Worm (Caenorhabditis elegans) whole organism, L3 larva: Measurements from ENCODE around the gene Y55D5A.1.

Source experiments
- ZK546.5 ChIP-seq: sonication (generic microtip); optimal IDR thresholded peaks from 2 replicates; lab custom pipeline; 2017; ENCODE audit warnings: missing biosample characterization, missing genetic modification characterization
- ceh-16 ChIP-seq: sonication (generic microtip); optimal IDR thresholded peaks from 2 replicates; lab custom pipeline; 2017; ENCODE audit warnings: missing biosample characterization, missing genetic modification characterization
- ceh-82 ChIP-seq: fragments of 150-350 bp; optimal IDR thresholded peaks from 2 replicates; lab custom pipeline; 2014; ENCODE audit warnings: missing biosample characterization, missing genetic modification characterization
- daf-12 ChIP-seq: fragments of 150-350 bp; optimal IDR thresholded peaks from 2 replicates; lab custom pipeline; 2014; ENCODE audit warnings: missing biosample characterization, missing genetic modification reagents, missing genetic modification characterization
- egl-27 ChIP-seq: sonication (generic microtip); optimal IDR thresholded peaks from 4 replicates; lab custom pipeline; 2017; ENCODE audit warnings: missing biosample characterization, missing genetic modification reagents, missing genetic modification characterization
- egl-5 ChIP-seq: fragments of 150-350 bp; optimal IDR thresholded peaks from 2 replicates; lab custom pipeline; 2017; ENCODE audit warnings: missing biosample characterization, missing genetic modification reagents, missing genetic modification characterization, inconsistent platforms
- fos-1 ChIP-seq: fragments of 150-350 bp; optimal IDR thresholded peaks from 2 replicates; lab custom pipeline; 2014; ENCODE audit warnings: missing biosample characterization, missing genetic modification characterization
- nhr-12 ChIP-seq: fragments of 150-350 bp; optimal IDR thresholded peaks from 2 replicates; lab custom pipeline; 2014; ENCODE audit warnings: missing biosample characterization, missing genetic modification characterization
- pha-4 ChIP-seq: fragments of 150-350 bp; optimal IDR thresholded peaks from 2 replicates; lab custom pipeline; 2014; ENCODE audit warnings: missing biosample characterization, missing genetic modification reagents, missing genetic modification characterization
- snpc-4 ChIP-seq: fragments of 150-350 bp; optimal IDR thresholded peaks from 2 replicates; lab custom pipeline; 2014; ENCODE audit warnings: missing biosample characterization, missing genetic modification characterization
- unc-39 ChIP-seq: sonication (generic microtip); optimal IDR thresholded peaks from 4 replicates; lab custom pipeline; 2017; ENCODE audit warnings: missing biosample characterization, missing genetic modification characterization
- unc-62 ChIP-seq: fragments of 150-350 bp; sonication (generic microtip); optimal IDR thresholded peaks from 4 replicates; lab custom pipeline; 2014; ENCODE audit warnings: missing biosample characterization, missing genetic modification reagents, missing genetic modification characterization

- TF ChIP-seq ZK546.5 (tag; lab: Kevin White, UChicago) (no peak), daf-12 (tag; lab: Kevin White, UChicago) (no peak), nhr-12 (tag; lab: Kevin White, UChicago) (no peak), egl-27 (tag; lab: Kevin White, UChicago) (no peak), unc-39 (tag; lab: Kevin White, UChicago) (no peak), ceh-16 (tag; lab: Kevin White, UChicago) (no peak), fos-1 (tag; lab: Kevin White, UChicago) (no peak), ceh-82 (tag; lab: Kevin White, UChicago) (no peak), unc-62 (no peak), pha-4 (tag; lab: Kevin White, UChicago) (no peak), egl-5 (tag; lab: Kevin White, UChicago) (no peak), snpc-4 (tag; lab: Kevin White, UChicago) (no peak)
Observed at ce11 chrIII:2965534-2965933, 16.7 kb upstream of the Y55D5A.1 start, which contains the start of gene H05C05.2.
